Fruit fly (Drosophila melanogaster) whole organism, embryonic: ENCODE results near the gene CG16972.
A peak's percentile ranks its signal among the peaks of the same experiment; 100 is the strongest.

Source experiments
- Aef1 ChIP-seq: fragments of 200-800 bp; sonication (Bioruptor generic); IDR thresholded peaks from 3 replicates; pipeline ENCODE4 v1.3.6; 2022; ENCODE audit warnings: missing biosample characterization, missing genetic modification characterization
- CG10274 ChIP-seq: fragments of 200-800 bp; sonication (Bioruptor generic); optimal IDR thresholded peaks from 3 replicates; lab custom pipeline; 2017; ENCODE audit warnings: missing biosample characterization, mild to moderate bottlenecking, missing genetic modification characterization
- CG10543 ChIP-seq: fragments of 200-800 bp; sonication (Bioruptor generic); optimal IDR thresholded peaks from 3 replicates; lab custom pipeline; 2017; ENCODE audit warnings: missing biosample characterization, mild to moderate bottlenecking, missing genetic modification characterization, moderate library complexity
- CG10565 ChIP-seq: fragments of 200-800 bp; sonication (Bioruptor generic); optimal IDR thresholded peaks from 3 replicates; lab custom pipeline; 2016; ENCODE audit warnings: missing biosample characterization, mild to moderate bottlenecking, missing genetic modification characterization
- CG11085 ChIP-seq: fragments of 200-800 bp; sonication (Bioruptor generic); IDR thresholded peaks from 2 replicates; pipeline ENCODE4 v1.3.6; 2022; ENCODE audit warnings: missing biosample characterization, missing genetic modification characterization
- CG11456 ChIP-seq: fragments of 200-800 bp; sonication (Bioruptor generic); IDR thresholded peaks from 3 replicates; pipeline ENCODE4 v1.3.6; 2022; ENCODE audit warnings: missing biosample characterization, missing genetic modification characterization
- CG12104 ChIP-seq: fragments of 200-800 bp; sonication (Bioruptor generic); optimal IDR thresholded peaks from 3 replicates; lab custom pipeline; 2016; ENCODE audit warnings: missing biosample characterization, missing genetic modification characterization
- CG12236 ChIP-seq: fragments of 200-800 bp; sonication (Bioruptor generic); optimal IDR thresholded peaks from 2 replicates; lab custom pipeline; 2016; ENCODE audit warnings: missing biosample characterization, missing genetic modification characterization
- CG13424 ChIP-seq: fragments of 200-800 bp; sonication (Bioruptor generic); optimal IDR thresholded peaks from 2 replicates; lab custom pipeline; 2019; ENCODE audit warnings: missing biosample characterization, mild to moderate bottlenecking, missing genetic modification characterization, moderate library complexity
- CG13894 ChIP-seq: fragments of 200-800 bp; sonication (Bioruptor generic); optimal IDR thresholded peaks from 3 replicates; lab custom pipeline; 2018; ENCODE audit warnings: missing biosample characterization, mild to moderate bottlenecking, missing genetic modification characterization, moderate library complexity
- CG14667 ChIP-seq: fragments of 200-800 bp; sonication (Bioruptor generic); IDR thresholded peaks from 2 replicates; pipeline ENCODE4 v1.3.6; 2022; ENCODE audit warnings: missing biosample characterization, missing genetic modification characterization
- CG14860 ChIP-seq: fragments of 200-800 bp; sonication (Bioruptor generic); IDR thresholded peaks from 3 replicates; pipeline ENCODE4 v1.3.6; 2022; ENCODE audit warnings: missing biosample characterization, missing genetic modification characterization; ENCODE audit not compliant: partially characterized antibody
- CG1602 ChIP-seq: fragments of 200-800 bp; sonication (Bioruptor generic); optimal IDR thresholded peaks from 3 replicates; lab custom pipeline; 2016; ENCODE audit warnings: missing biosample characterization, missing genetic modification characterization
- CG1647 ChIP-seq: fragments of 200-800 bp; sonication (Bioruptor generic); optimal IDR thresholded peaks from 3 replicates; lab custom pipeline; 2016; ENCODE audit warnings: missing biosample characterization, missing genetic modification characterization
- CG2889 ChIP-seq: fragments of 200-800 bp; sonication (Bioruptor generic); IDR thresholded peaks from 3 replicates; pipeline ENCODE4 v1.3.6; 2022; ENCODE audit warnings: missing biosample characterization, missing genetic modification characterization
- CG3407 ChIP-seq: fragments of 200-800 bp; sonication (Bioruptor generic); optimal IDR thresholded peaks from 2 replicates; lab custom pipeline; 2018; ENCODE audit warnings: missing biosample characterization, mild to moderate bottlenecking, missing genetic modification characterization
- CG34376 ChIP-seq: fragments of 200-800 bp; sonication (Bioruptor generic); optimal IDR thresholded peaks from 2 replicates; lab custom pipeline; 2018; ENCODE audit warnings: missing biosample characterization, mild to moderate bottlenecking, missing genetic modification characterization
- CG42726 ChIP-seq: fragments of 200-800 bp; sonication (Bioruptor generic); IDR thresholded peaks from 2 replicates; pipeline ENCODE4 v1.3.6; 2022; ENCODE audit warnings: missing biosample characterization, missing genetic modification characterization; ENCODE audit not compliant: partially characterized antibody
- CG7357 ChIP-seq: fragments of 200-800 bp; sonication (Bioruptor generic); IDR thresholded peaks from 3 replicates; pipeline ENCODE4 v1.3.6; 2022; ENCODE audit warnings: missing biosample characterization, missing genetic modification characterization
- CG8478 ChIP-seq: fragments of >200 bp; optimal IDR thresholded peaks from 2 replicates; lab custom pipeline; 2018
- Dbx ChIP-seq: fragments of 200-800 bp; sonication (Bioruptor generic); IDR thresholded peaks from 3 replicates; pipeline ENCODE4 v1.3.6; 2022; ENCODE audit warnings: missing biosample characterization, missing genetic modification characterization
- E2f1 ChIP-seq: fragments of 200-800 bp; sonication (Bioruptor generic); IDR thresholded peaks from 2 replicates; pipeline ENCODE4 v1.3.6; 2022; ENCODE audit warnings: missing biosample characterization, missing genetic modification characterization
- H15 ChIP-seq: fragments of 200-800 bp; sonication (Bioruptor generic); IDR thresholded peaks from 3 replicates; pipeline ENCODE4 v1.3.6; 2022; ENCODE audit warnings: missing biosample characterization, missing genetic modification characterization
- Hr51 ChIP-seq, 2 experiments: fragments of 200-800 bp; sonication (Bioruptor generic); optimal IDR thresholded peaks; 2 replicates in 1 of 2; 3 replicates in 1 of 2; lab custom pipeline; 2016 to 2018; ENCODE audit warnings: missing biosample characterization in 2 of 2, missing genetic modification characterization in 2 of 2, mild to moderate bottlenecking in 1 of 2, moderate library complexity in 1 of 2
- Jarid2 ChIP-seq: fragments of 200-800 bp; sonication (Bioruptor generic); optimal IDR thresholded peaks from 3 replicates; lab custom pipeline; 2017; ENCODE audit warnings: mild to moderate bottlenecking, missing biosample characterization, missing genetic modification reagents, missing genetic modification characterization
- NfI ChIP-seq: fragments of 200-800 bp; sonication (Bioruptor generic); optimal IDR thresholded peaks from 3 replicates; lab custom pipeline; 2018; ENCODE audit warnings: missing biosample characterization, mild to moderate bottlenecking, missing genetic modification characterization, moderate library complexity
- Rx ChIP-seq: fragments of 200-800 bp; sonication (Bioruptor generic); IDR thresholded peaks from 2 replicates; pipeline ENCODE4 v1.3.6; 2022; ENCODE audit warnings: missing biosample characterization, missing genetic modification characterization
- Usf ChIP-seq: fragments of 200-800 bp; sonication (Bioruptor generic); optimal IDR thresholded peaks from 2 replicates; lab custom pipeline; 2017; ENCODE audit warnings: missing genotype, missing biosample characterization, missing genetic modification characterization
- ab ChIP-seq: fragments of 200-800 bp; sonication (Bioruptor generic); optimal IDR thresholded peaks from 2 replicates; lab custom pipeline; 2016; ENCODE audit warnings: missing biosample characterization, missing genetic modification characterization
- bowl ChIP-seq: fragments of 200-800 bp; sonication (Bioruptor generic); IDR thresholded peaks from 2 replicates; pipeline ENCODE4 v1.3.6; 2022; ENCODE audit warnings: missing biosample characterization, missing genetic modification characterization
- cas ChIP-seq: fragments of 200-800 bp; sonication (Bioruptor generic); IDR thresholded peaks from 2 replicates; pipeline ENCODE4 v1.3.6; 2022; ENCODE audit warnings: missing biosample characterization, missing genetic modification characterization
- disco-r ChIP-seq: fragments of 200-800 bp; sonication (Bioruptor generic); optimal IDR thresholded peaks from 2 replicates; lab custom pipeline; 2016; ENCODE audit warnings: missing biosample characterization, missing genetic modification characterization
- dysf ChIP-seq: fragments of 200-800 bp; sonication (Bioruptor generic); IDR thresholded peaks from 3 replicates; pipeline ENCODE4 v1.3.6; 2022; ENCODE audit warnings: missing biosample characterization, missing genetic modification characterization
- fu2 ChIP-seq: fragments of 200-800 bp; sonication (Bioruptor generic); optimal IDR thresholded peaks from 2 replicates; lab custom pipeline; 2016; ENCODE audit warnings: missing biosample characterization, missing genetic modification characterization
- h ChIP-seq: fragments of >200 bp; optimal IDR thresholded peaks from 2 replicates; lab custom pipeline; 2017
- hbn ChIP-seq: fragments of 200-800 bp; sonication (Bioruptor generic); IDR thresholded peaks from 2 replicates; pipeline ENCODE4 v1.3.6; 2022; ENCODE audit warnings: missing biosample characterization, missing genetic modification characterization; ENCODE audit not compliant: partially characterized antibody
- her ChIP-seq: fragments of 200-800 bp; sonication (Bioruptor generic); optimal IDR thresholded peaks from 2 replicates; lab custom pipeline; 2016; ENCODE audit warnings: missing biosample characterization, missing genetic modification characterization
- hth ChIP-seq: fragments of >200 bp; optimal IDR thresholded peaks from 2 replicates; lab custom pipeline; 2017; ENCODE audit warnings: inconsistent platforms
- inv ChIP-seq: fragments of 200-800 bp; sonication (Bioruptor generic); IDR thresholded peaks from 2 replicates; pipeline ENCODE4 v1.3.6; 2022; ENCODE audit warnings: missing biosample characterization, missing genetic modification characterization; ENCODE audit not compliant: partially characterized antibody
- kah ChIP-seq: fragments of 200-800 bp; sonication (Bioruptor generic); optimal IDR thresholded peaks from 2 replicates; lab custom pipeline; 2018; ENCODE audit warnings: missing biosample characterization, mild to moderate bottlenecking, missing genetic modification characterization
- nmo ChIP-seq: fragments of 200-800 bp; sonication (Bioruptor generic); optimal IDR thresholded peaks from 2 replicates; lab custom pipeline; 2018; ENCODE audit warnings: missing biosample characterization, mild to moderate bottlenecking, missing genetic modification characterization, moderate library complexity
- nom ChIP-seq: fragments of 200-800 bp; sonication (Bioruptor generic); optimal IDR thresholded peaks from 2 replicates; lab custom pipeline; 2017; ENCODE audit warnings: missing biosample characterization, missing genetic modification characterization, mild to moderate bottlenecking, moderate library complexity, missing genetic modification reagents
- otp ChIP-seq: fragments of 200-800 bp; sonication (Bioruptor generic); IDR thresholded peaks from 3 replicates; pipeline ENCODE4, ENCODE4 v1.3.6; 2022; ENCODE audit warnings: missing biosample characterization, missing genetic modification characterization
- pan ChIP-seq, 4 experiments: fragments of >200 bp in 3 of 4; fragments of 200-800 bp in 1 of 4; sonication (Bioruptor generic) in 1 of 4; optimal IDR thresholded peaks in 3 of 4; IDR thresholded peaks in 1 of 4; 2 replicates each; pipeline versions ENCODE4 v1.3.6 to Lab custom; 2017 to 2022; ENCODE audit warnings: missing biosample characterization in 2 of 4, missing genetic modification characterization in 2 of 4, mixed read lengths in 1 of 4
- seq ChIP-seq: fragments of 200-800 bp; sonication (Bioruptor generic); IDR thresholded peaks from 2 replicates; pipeline ENCODE4 v1.3.6; 2022; ENCODE audit warnings: missing biosample characterization, missing genetic modification characterization
- sim ChIP-seq: fragments of 200-800 bp; sonication (Bioruptor generic); IDR thresholded peaks from 2 replicates; pipeline ENCODE4 v1.3.6; 2022; ENCODE audit warnings: missing biosample characterization, missing genetic modification characterization
- so ChIP-seq: fragments of 200-800 bp; sonication (Bioruptor generic); IDR thresholded peaks from 3 replicates; pipeline ENCODE4 v1.3.6; 2022; ENCODE audit warnings: missing biosample characterization, missing genetic modification characterization
- sob ChIP-seq: fragments of 200-800 bp; sonication (Bioruptor generic); IDR thresholded peaks from 2 replicates; pipeline ENCODE4 v1.3.6; 2022; ENCODE audit warnings: missing biosample characterization, missing genetic modification characterization
- tgo ChIP-seq: fragments of 200-800 bp; sonication (Bioruptor generic); IDR thresholded peaks from 3 replicates; pipeline ENCODE4 v1.3.6; 2022; ENCODE audit warnings: missing biosample characterization, missing genetic modification characterization
- zen ChIP-seq: fragments of 200-800 bp; sonication (Bioruptor generic); optimal IDR thresholded peaks from 3 replicates; lab custom pipeline; 2018; ENCODE audit warnings: missing biosample characterization, mild to moderate bottlenecking, missing genetic modification characterization, moderate library complexity

CG16972 gene

dm6 chr2L:13203437-13204137 lies 492 bp upstream of the CG16972 start, which contains the start of gene Pect (continued):
- TF ChIP-seq CG10274 (GFP tag; lab: Kevin White, UChicago) (no peak), CG13894 (tag; lab: Kevin White, UChicago) (peak; percentile 79), CG13424 (tag; lab: Kevin White, UChicago) (peak; percentile 59), Jarid2 (GFP tag; lab: Kevin White, UChicago) (peak; percentile 65), tgo (GFP tag; lab: Robert Waterston, UW) (peak; percentile 37; the same call in 2 of the 3 replicates), ab (GFP tag; lab: Kevin White, UChicago) (no peak), CG3407 (GFP tag; lab: Kevin White, UChicago) (no peak), seq (GFP tag; lab: Robert Waterston, UW) (peak; percentile 44; the same call in 1 of the 2 replicates), nom (no peak), CG12104 (peak; percentile 8), cas (GFP tag; lab: Robert Waterston, UW) (no peak), dysf (0 out of 3 replicates have a peak, but pooled peaks have one; percentile 2), CG11456 (GFP tag; lab: Robert Waterston, UW) (no peak), sim (GFP tag; lab: Robert Waterston, UW) (no peak), CG7357 (GFP tag; lab: Robert Waterston, UW) (no peak), sob (peak; percentile 55; the same call in 1 of the 2 replicates), H15 (GFP tag; lab: Robert Waterston, UW) (no peak), fu2 (GFP tag; lab: Kevin White, UChicago) (no peak), CG2889 (GFP tag; lab: Robert Waterston, UW) (no peak), Aef1 (GFP tag; lab: Robert Waterston, UW) (no peak), CG11085 (no peak), inv (GFP tag; lab: Robert Waterston, UW) (peak; percentile 44; the same call in 1 of the 2 replicates), h (no peak), CG1647 (GFP tag; lab: Kevin White, UChicago) (no peak), zen (tag; lab: Kevin White, UChicago) (no peak), hbn (GFP tag; lab: Robert Waterston, UW) (peak; percentile 54), CG14667 (GFP tag; lab: Robert Waterston, UW) (no peak), E2f1 (GFP tag; lab: Robert Waterston, UW) (peak; percentile 54; the same call in 1 of the 2 replicates), CG8478 (lab: Kevin White, UChicago) (no peak), her (GFP tag; lab: Kevin White, UChicago) (peak; percentile 98), pan (optimal IDR thresholded peaks at IDR 0.05; lab: Kevin White, UChicago) (no peak), pan (GFP tag; optimal IDR thresholded peaks at IDR 0.05 in 1 of 2, IDR thresholded peaks at IDR 0.05 in 1 of 2) (peak in 1 of 2 experiments; percentile 4), bowl (GFP tag; lab: Robert Waterston, UW) (no peak), CG34376 (GFP tag; lab: Kevin White, UChicago) (peak; percentile 96), CG42726 (GFP tag; lab: Robert Waterston, UW) (no peak), Hr51 (GFP tag; optimal IDR thresholded peaks at IDR 0.05; lab: Kevin White, UChicago) (no peak), CG10565 (GFP tag; lab: Kevin White, UChicago) (no peak), hth (lab: Kevin White, UChicago) (no peak), CG14860 (GFP tag; lab: Robert Waterston, UW) (no peak), kah (no peak), nmo (GFP tag; lab: Kevin White, UChicago) (peak; percentile 73), CG10543 (GFP tag; lab: Kevin White, UChicago) (peak; percentile 92), NfI (GFP tag; lab: Kevin White, UChicago) (no peak), CG12236 (GFP tag; lab: Kevin White, UChicago) (no peak), otp (GFP tag; lab: Robert Waterston, UW) (no peak), so (GFP tag; lab: Robert Waterston, UW) (peak; percentile 66; the same call in 1 of the 3 replicates), Usf (GFP tag; lab: Kevin White, UChicago) (no peak), CG1602 (GFP tag; lab: Kevin White, UChicago) (peak; percentile 43), Rx (GFP tag; lab: Robert Waterston, UW) (no peak), disco-r (GFP tag; lab: Kevin White, UChicago) (no peak), Dbx (GFP tag; lab: Robert Waterston, UW) (no peak; the same call in 2 of the 3 replicates)
